Worm (Caenorhabditis elegans) whole organism, L1 larva: ENCODE results near the gene fbxa-208.
"Not testable (repeated sequence)": the region's sequence is repeated elsewhere in the genome, so short reads cannot be mapped to it uniquely, and the experiment has no call there.

ENCODE experiments used
- C16A3.4 ChIP-seq: fragments of 150-350 bp; optimal IDR thresholded peaks from 2 replicates; lab custom pipeline; 2014; ENCODE audit warnings: missing biosample characterization, missing genetic modification characterization
- F16B12.6 ChIP-seq: fragments of 150-350 bp; optimal IDR thresholded peaks from 2 replicates; lab custom pipeline; 2014; ENCODE audit warnings: missing biosample characterization, missing genetic modification characterization
- blmp-1 ChIP-seq: fragments of 150-350 bp; optimal IDR thresholded peaks from 2 replicates; lab custom pipeline; 2014; ENCODE audit warnings: missing biosample characterization, missing genetic modification characterization
- ceh-82 ChIP-seq, 3 experiments: fragments of 150-350 bp in 1 of 3; sonication (generic microtip) in 2 of 3; optimal IDR thresholded peaks; 2 replicates each; lab custom pipeline; 2014 to 2017; ENCODE audit warnings: missing biosample characterization in 3 of 3, missing genetic modification characterization in 3 of 3
- dpl-1 ChIP-seq, 3 experiments: fragments of 150-350 bp in 2 of 3; sonication (generic microtip) in 1 of 3; optimal IDR thresholded peaks; 2 replicates each; lab custom pipeline; 2014 to 2017; ENCODE audit warnings: missing biosample characterization in 3 of 3, missing genetic modification characterization in 3 of 3, missing genetic modification reagents in 3 of 3
- dsc-1 ChIP-seq: sonication (generic microtip); optimal IDR thresholded peaks from 2 replicates; lab custom pipeline; 2016; ENCODE audit warnings: mild to moderate bottlenecking, missing genetic modification characterization, missing compliant biosample characterization
- efl-1 ChIP-seq, 4 experiments: fragments of 150-350 bp; optimal IDR thresholded peaks in 3 of 4; peaks in 1 of 4; 1 replicate in 1 of 4; 2 replicates in 3 of 4; lab custom pipeline; 2014; ENCODE audit warnings: missing biosample characterization in 2 of 4, missing genetic modification characterization in 2 of 4, missing genetic modification reagents in 2 of 4
- efl-3 ChIP-seq: fragments of 200-800 bp; sonication (Bioruptor generic); optimal IDR thresholded peaks from 2 replicates; lab custom pipeline; 2018; ENCODE audit warnings: mild to moderate bottlenecking, missing genetic modification characterization, missing compliant biosample characterization
- egl-13 ChIP-seq: sonication (generic microtip); optimal IDR thresholded peaks from 2 replicates; lab custom pipeline; 2016; ENCODE audit warnings: missing genotype, missing genetic modification reagents, missing genetic modification characterization, missing compliant biosample characterization
- egl-27 ChIP-seq, 2 experiments: fragments of 150-350 bp in 1 of 2; sonication (generic microtip); optimal IDR thresholded peaks; 3 replicates each; lab custom pipeline; 2017 to 2018; ENCODE audit warnings: missing biosample characterization in 2 of 2, missing genetic modification characterization in 2 of 2, missing genetic modification reagents in 2 of 2
- fkh-10 ChIP-seq: sonication (generic microtip); optimal IDR thresholded peaks from 2 replicates; lab custom pipeline; 2017; ENCODE audit warnings: missing biosample characterization, missing genetic modification reagents, missing genetic modification characterization
- fkh-4 ChIP-seq: sonication (generic microtip); optimal IDR thresholded peaks from 2 replicates; lab custom pipeline; 2016; ENCODE audit warnings: missing compliant biosample characterization, missing genetic modification characterization, borderline replicate concordance
- fkh-8 ChIP-seq: sonication (generic microtip); optimal IDR thresholded peaks from 2 replicates; lab custom pipeline; 2016; ENCODE audit warnings: mild to moderate bottlenecking, missing genetic modification characterization, missing compliant biosample characterization
- fos-1 ChIP-seq: fragments of 150-350 bp; optimal IDR thresholded peaks from 2 replicates; lab custom pipeline; 2014; ENCODE audit warnings: missing biosample characterization, missing genetic modification characterization
- grh-1 ChIP-seq: fragments of 200-800 bp; sonication (Bioruptor generic); IDR thresholded peaks from 2 replicates; pipeline ENCODE4 v1.3.6; 2022; ENCODE audit warnings: missing genetic modification reagents, missing genetic modification characterization, missing compliant biosample characterization
- irx-1 ChIP-seq: sonication (generic microtip); optimal IDR thresholded peaks from 2 replicates; lab custom pipeline; 2016; ENCODE audit warnings: missing genetic modification characterization, missing compliant biosample characterization
- lin-13 ChIP-seq: fragments of 150-350 bp; optimal IDR thresholded peaks from 2 replicates; lab custom pipeline; 2014; ENCODE audit warnings: missing biosample characterization, missing genetic modification reagents, missing genetic modification characterization
- lin-15B ChIP-seq: fragments of 150-350 bp; sonication (generic microtip); optimal IDR thresholded peaks from 3 replicates; lab custom pipeline; 2014; ENCODE audit warnings: missing biosample characterization, missing genetic modification characterization
- lin-35 ChIP-seq, 2 experiments: fragments of 150-350 bp; optimal IDR thresholded peaks; 2 replicates each; lab custom pipeline; 2014; ENCODE audit warnings: missing biosample characterization in 2 of 2, missing genetic modification characterization in 2 of 2, missing genetic modification reagents in 2 of 2
- lin-39 ChIP-seq: fragments of 150-350 bp; optimal IDR thresholded peaks from 2 replicates; lab custom pipeline; 2014; ENCODE audit warnings: missing biosample characterization, missing genetic modification reagents, missing genetic modification characterization
- lsy-2 ChIP-seq, 2 experiments: fragments of 150-350 bp; optimal IDR thresholded peaks; 2 replicates each; lab custom pipeline; 2014; ENCODE audit warnings: missing biosample characterization in 2 of 2, missing genetic modification characterization in 2 of 2
- mdl-1 ChIP-seq, 2 experiments: fragments of 150-350 bp; optimal IDR thresholded peaks; 2 replicates each; lab custom pipeline; 2014 to 2017; ENCODE audit warnings: missing biosample characterization in 2 of 2, missing genetic modification characterization in 2 of 2, inconsistent platforms in 1 of 2
- mef-2 ChIP-seq: fragments of 150-350 bp; optimal IDR thresholded peaks from 2 replicates; lab custom pipeline; 2014; ENCODE audit warnings: missing biosample characterization, missing genetic modification characterization
- mep-1 ChIP-seq: fragments of 150-350 bp; optimal IDR thresholded peaks from 2 replicates; lab custom pipeline; 2014; ENCODE audit warnings: missing biosample characterization, missing genetic modification characterization
- nhr-12 ChIP-seq: sonication (generic microtip); optimal IDR thresholded peaks from 2 replicates; lab custom pipeline; 2017; ENCODE audit warnings: missing biosample characterization, missing genetic modification characterization
- nhr-47 ChIP-seq: sonication (generic microtip); optimal IDR thresholded peaks from 2 replicates; lab custom pipeline; 2016; ENCODE audit warnings: mild to moderate bottlenecking, missing genetic modification characterization, moderate library complexity, missing compliant biosample characterization
- nhr-77 ChIP-seq: fragments of 150-350 bp; optimal IDR thresholded peaks from 2 replicates; lab custom pipeline; 2014; ENCODE audit warnings: missing biosample characterization, missing genetic modification characterization
- nhr-85 ChIP-seq: sonication (generic microtip); peaks from one replicate; lab custom pipeline; 2016; ENCODE audit warnings: missing genetic modification characterization, inconsistent platforms, missing compliant biosample characterization
- nhr-90 ChIP-seq: sonication (generic microtip); optimal IDR thresholded peaks from 2 replicates; lab custom pipeline; 2016; ENCODE audit warnings: mild to moderate bottlenecking, missing genetic modification characterization, missing compliant biosample characterization; ENCODE audit not compliant: poor library complexity
- rnt-1 ChIP-seq: sonication (generic microtip); optimal IDR thresholded peaks from 2 replicates; lab custom pipeline; 2016; ENCODE audit warnings: mild to moderate bottlenecking, missing genetic modification characterization, moderate library complexity, missing compliant biosample characterization
- skn-1 ChIP-seq: fragments of 150-350 bp; optimal IDR thresholded peaks from 2 replicates; lab custom pipeline; 2014; ENCODE audit warnings: missing biosample characterization, missing genetic modification characterization
- snpc-4 ChIP-seq: fragments of 150-350 bp; optimal IDR thresholded peaks from 2 replicates; lab custom pipeline; 2014; ENCODE audit warnings: missing biosample characterization, missing genetic modification characterization
- snu-23 ChIP-seq: sonication (generic microtip); optimal IDR thresholded peaks from 2 replicates; lab custom pipeline; 2016; ENCODE audit warnings: missing genetic modification characterization, missing compliant biosample characterization
- tbx-2 ChIP-seq: sonication (generic microtip); optimal IDR thresholded peaks from 2 replicates; lab custom pipeline; 2016; ENCODE audit warnings: missing genetic modification characterization, missing compliant biosample characterization
- tlp-1 ChIP-seq: fragments of 150-350 bp; optimal IDR thresholded peaks from 2 replicates; lab custom pipeline; 2014; ENCODE audit warnings: missing biosample characterization, missing genetic modification characterization
- unc-130 ChIP-seq: fragments of 150-350 bp; optimal IDR thresholded peaks from 2 replicates; lab custom pipeline; 2017; ENCODE audit warnings: missing biosample characterization, missing genetic modification characterization, inconsistent platforms
- unc-30 ChIP-seq: sonication (generic microtip); optimal IDR thresholded peaks from 2 replicates; lab custom pipeline; 2017; ENCODE audit warnings: missing biosample characterization, missing genetic modification characterization
- vab-15 ChIP-seq: sonication (generic microtip); optimal IDR thresholded peaks from 2 replicates; lab custom pipeline; 2017; ENCODE audit warnings: missing genotype, mild to moderate bottlenecking, missing genetic modification characterization, missing compliant biosample characterization
- xbp-1 ChIP-seq: sonication (generic microtip); optimal IDR thresholded peaks from 2 replicates; lab custom pipeline; 2016; ENCODE audit warnings: missing genetic modification characterization, missing compliant biosample characterization

Gene fbxa-208

DNA sequence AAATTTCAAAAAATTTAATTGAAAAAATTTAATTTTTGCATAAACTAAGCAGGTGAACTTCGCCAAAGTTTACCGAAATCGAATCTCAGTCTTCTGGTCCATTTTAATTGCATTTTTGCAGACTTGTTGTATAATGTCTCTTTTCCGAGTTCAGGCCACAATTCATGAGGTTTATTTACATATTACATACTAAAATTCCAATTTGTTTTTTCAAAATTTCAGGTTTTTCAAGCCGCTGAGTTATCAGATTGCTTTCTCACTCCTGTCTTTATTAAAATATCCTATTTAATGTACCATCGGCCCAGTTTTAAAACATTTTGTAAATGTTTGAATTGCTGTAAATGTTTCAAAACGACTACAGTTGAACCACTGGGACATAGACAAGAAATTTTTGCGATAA, at the start of gene fbxa-208:
Gene fbxa-208, plus strand, starts transcription at position 301 of the 400 bp plus-strand sequence.
- not testable (repeated sequence) for TF ChIP-seq xbp-1 (tag; lab: Kevin White, UChicago); snpc-4 (tag; lab: Kevin White, UChicago); efl-1 (optimal IDR thresholded peaks at IDR 0.05; lab: Kevin White, UChicago); efl-1 (GFP tag; optimal IDR thresholded peaks at IDR 0.05 in 1 of 2; lab: Kevin White, UChicago)

ce11 chrIII:1207027-1207426, 49.6 kb upstream of the fbxa-208 start:
- TF ChIP-seq mdl-1 (tag; optimal IDR thresholded peaks at IDR 0.05; lab: Kevin White, UChicago) (no peak), lin-39 (tag; lab: Kevin White, UChicago) (no peak), mef-2 (tag; lab: Kevin White, UChicago) (no peak), vab-15 (tag; lab: Kevin White, UChicago) (no peak), nhr-12 (tag; lab: Kevin White, UChicago) (no peak), nhr-85 (tag; lab: Kevin White, UChicago) (no peak), fos-1 (tag; lab: Kevin White, UChicago) (no peak), fkh-10 (no peak), grh-1 (GFP tag; lab: Robert Waterston, UW) (no peak), efl-3 (GFP tag; lab: Kevin White, UChicago) (no peak), tbx-2 (tag; lab: Kevin White, UChicago) (no peak), dsc-1 (tag; lab: Kevin White, UChicago) (no peak), nhr-90 (tag; lab: Kevin White, UChicago) (no peak), efl-1 (optimal IDR thresholded peaks at IDR 0.05; lab: Kevin White, UChicago) (no peak), efl-1 (GFP tag; optimal IDR thresholded peaks at IDR 0.05 in 1 of 2; lab: Kevin White, UChicago) (no peak), nhr-77 (tag; lab: Kevin White, UChicago) (no peak), tlp-1 (tag; lab: Kevin White, UChicago) (no peak), snpc-4 (tag; lab: Kevin White, UChicago) (no peak), unc-30 (no peak), fkh-4 (no peak), egl-27 (tag; optimal IDR thresholded peaks at IDR 0.05; lab: Kevin White, UChicago) (no peak)
- TF ChIP-seq, all 84 proteins: peak for 0

DNA sequence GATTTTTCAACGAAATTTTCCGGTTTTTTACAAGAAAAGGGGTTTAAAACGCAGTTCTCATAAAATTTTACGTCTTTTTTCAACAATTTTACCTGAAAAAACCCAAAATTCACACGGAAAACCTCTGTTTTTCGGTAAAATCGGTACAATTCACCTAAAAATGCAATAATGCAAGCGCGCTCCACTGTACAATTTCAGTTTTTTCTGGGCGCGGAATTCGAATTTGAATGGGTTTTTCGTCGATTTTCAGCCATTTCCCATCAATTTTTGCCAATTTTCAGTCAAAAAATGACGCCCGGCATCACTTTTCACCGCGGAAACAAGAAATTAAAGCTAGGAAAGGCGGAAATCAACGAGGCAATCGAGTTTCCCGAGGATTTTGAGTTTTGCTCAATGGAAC, 48.8 kb upstream of the fbxa-208 start, which contains the start of gene orc-3:
Gene orc-3, plus strand, starts transcription at position 282 of the 400 bp plus-strand sequence.
- TF ChIP-seq nhr-47 (tag; lab: Kevin White, UChicago) (no peak), ceh-82 (tag; optimal IDR thresholded peaks at IDR 0.05; lab: Kevin White, UChicago) (peak in 2 of 3 experiments; percentile 8 to 36), lin-39 (tag; lab: Kevin White, UChicago) (no peak), F16B12.6 (tag; lab: Kevin White, UChicago) (peak; percentile 62), fkh-8 (tag; lab: Kevin White, UChicago) (no peak), lin-13 (peak; percentile 8), irx-1 (tag; lab: Kevin White, UChicago) (no peak), skn-1 (peak; percentile 64), C16A3.4 (tag; lab: Kevin White, UChicago) (peak; percentile 47), efl-1 (optimal IDR thresholded peaks at IDR 0.05; lab: Kevin White, UChicago) (peak; percentile 69 to 92), efl-1 (GFP tag; optimal IDR thresholded peaks at IDR 0.05 in 1 of 2; lab: Kevin White, UChicago) (peak; percentile 93 to 99), lin-35 (GFP tag; optimal IDR thresholded peaks at IDR 0.05; lab: Kevin White, UChicago) (peak; percentile 88 to 95), unc-130 (tag; lab: Kevin White, UChicago) (peak; percentile 1), lsy-2 (tag; optimal IDR thresholded peaks at IDR 0.05; lab: Kevin White, UChicago) (peak; percentile 20 to 68), mep-1 (peak; percentile 55), blmp-1 (tag; lab: Kevin White, UChicago) (peak; percentile 30), snu-23 (GFP tag; lab: Kevin White, UChicago) (peak; percentile 38), rnt-1 (tag; lab: Kevin White, UChicago) (peak; percentile 64), nhr-77 (tag; lab: Kevin White, UChicago) (no peak), dpl-1 (GFP tag; optimal IDR thresholded peaks at IDR 0.05; lab: Kevin White, UChicago) (peak; percentile 86 to 92 (median 90)), lin-15B (tag; lab: Kevin White, UChicago) (peak; percentile 30), egl-13 (tag; lab: Kevin White, UChicago) (no peak), nhr-85 (tag; lab: Kevin White, UChicago) (peak; percentile 78), xbp-1 (tag; lab: Kevin White, UChicago) (peak; percentile 9)
